Worm (Caenorhabditis elegans) whole organism, mixed stage, embryonic: ENCODE measurements around the gene E01G6.2.
"Not testable (repeated sequence)": the region's sequence is repeated elsewhere in the genome, so short reads cannot be mapped to it uniquely, and the experiment has no call there.

Experiments used
- blmp-1 ChIP-seq: fragments of 150-350 bp; optimal IDR thresholded peaks from 2 replicates; lab custom pipeline; 2014; ENCODE audit warnings: missing biosample characterization, missing genetic modification characterization
- ceh-39 ChIP-seq: fragments of 150-350 bp; optimal IDR thresholded peaks from 2 replicates; lab custom pipeline; 2014; ENCODE audit warnings: missing biosample characterization, missing genetic modification characterization
- ceh-43 ChIP-seq: fragments of 200-800 bp; sonication (Bioruptor generic); optimal IDR thresholded peaks from 2 replicates; lab custom pipeline; 2018; ENCODE audit warnings: mild to moderate bottlenecking, missing genetic modification characterization, moderate library complexity, missing compliant biosample characterization
- lin-13 ChIP-seq: fragments of 150-350 bp; optimal IDR thresholded peaks from 2 replicates; lab custom pipeline; 2014; ENCODE audit warnings: missing biosample characterization, missing genetic modification characterization
- mab-5 ChIP-seq: fragments of 150-350 bp; optimal IDR thresholded peaks from 2 replicates; lab custom pipeline; 2014; ENCODE audit warnings: missing biosample characterization, missing genetic modification characterization
- nhr-237 ChIP-seq: fragments of 150-350 bp; optimal IDR thresholded peaks from 2 replicates; lab custom pipeline; 2014; ENCODE audit warnings: missing biosample characterization, missing genetic modification characterization
- sptf-1 ChIP-seq: sonication (generic microtip); optimal IDR thresholded peaks from 2 replicates; lab custom pipeline; 2017; ENCODE audit warnings: mild to moderate bottlenecking, missing genetic modification characterization, moderate library complexity, missing compliant biosample characterization
- unc-39 ChIP-seq: fragments of 150-350 bp; optimal IDR thresholded peaks from 2 replicates; lab custom pipeline; 2014; ENCODE audit warnings: missing biosample characterization, missing genetic modification characterization
- unc-62 ChIP-seq: fragments of 150-350 bp; optimal IDR thresholded peaks from 2 replicates; lab custom pipeline; 2014; ENCODE audit warnings: missing biosample characterization, missing genetic modification reagents, missing genetic modification characterization

- TF ChIP-seq unc-62 (GFP tag; lab: Kevin White, UChicago); nhr-237; lin-13 (tag; lab: Kevin White, UChicago); unc-39 (tag; lab: Kevin White, UChicago); blmp-1 (tag; lab: Kevin White, UChicago); ceh-39 (tag; lab: Kevin White, UChicago); mab-5 (tag; lab: Kevin White, UChicago); sptf-1 (tag; lab: Kevin White, UChicago); ceh-43 (GFP tag; lab: Kevin White, UChicago): not testable (repeated sequence)
These were observed 51.6 kb downstream of the E01G6.2 start, which contains the start of gene F17A2.16 for ce11 chrX:12308045-12308499.
